Worm (Caenorhabditis elegans): ENCODE data around the gene Y38A10A.7.

ce11 chrV:6135428-6135827, 39.4 kb downstream of the Y38A10A.7 start:
- TF ChIP-seq T22C8.4 (GFP tag; IDR thresholded peaks at IDR 0.05) = no peak
- TF ChIP-seq med-1 (GFP tag; optimal IDR thresholded peaks at IDR 0.05; ENCODE audit: insufficient read depth) = no peak
- no peak for TF ChIP-seq ztf-29 (GFP tag; IDR thresholded peaks at IDR 0.05)

All from whole organism, midembryonic.